Worm (Caenorhabditis elegans): ENCODE results near the gene str-121.
"Not testable (repeated sequence)": the region's sequence is repeated elsewhere in the genome, so short reads cannot be mapped to it uniquely, and the experiment has no call there.

str-121 gene

ce11 chrV:216847-217246 lies 37.6 kb downstream of the str-121 start, which contains the start of gene srh-78:
Gene srh-78 (plus strand): TSS chrV:217147.
- TF ChIP-seq tbx-2 (tag; optimal IDR thresholded peaks at IDR 0.05) (no peak), lin-39 (tag; optimal IDR thresholded peaks at IDR 0.05) (no peak), pqm-1 (tag; optimal IDR thresholded peaks at IDR 0.05) (no peak), zag-1 (tag; optimal IDR thresholded peaks at IDR 0.05) (no peak)

ce11 chrV:215697-216096 lies 38.8 kb downstream of the str-121 start:
- TF ChIP-seq nhr-23 (tag; optimal IDR thresholded peaks at IDR 0.05): no peak
- no peak for TF ChIP-seq elt-1 (tag; optimal IDR thresholded peaks at IDR 0.05)
- no peak for TF ChIP-seq mdl-1 (tag; optimal IDR thresholded peaks at IDR 0.05)
- no peak for TF ChIP-seq R02D3.7 (tag; optimal IDR thresholded peaks at IDR 0.05)
- TF ChIP-seq ama-1 (optimal IDR thresholded peaks at IDR 0.05): no peak
- no peak for TF ChIP-seq nfya-1 (tag; optimal IDR thresholded peaks at IDR 0.05; ENCODE audit: insufficient read depth)
- no peak for TF ChIP-seq lsy-12 (tag; optimal IDR thresholded peaks at IDR 0.05)
- TF ChIP-seq elt-2 (tag; optimal IDR thresholded peaks at IDR 0.05): no peak
- TF ChIP-seq ceh-9 (tag; optimal IDR thresholded peaks at IDR 0.05): no peak
- TF ChIP-seq tbx-2 (tag; optimal IDR thresholded peaks at IDR 0.05): no peak
- no peak for TF ChIP-seq sea-2 (GFP tag; optimal IDR thresholded peaks at IDR 0.05)

DNA sequence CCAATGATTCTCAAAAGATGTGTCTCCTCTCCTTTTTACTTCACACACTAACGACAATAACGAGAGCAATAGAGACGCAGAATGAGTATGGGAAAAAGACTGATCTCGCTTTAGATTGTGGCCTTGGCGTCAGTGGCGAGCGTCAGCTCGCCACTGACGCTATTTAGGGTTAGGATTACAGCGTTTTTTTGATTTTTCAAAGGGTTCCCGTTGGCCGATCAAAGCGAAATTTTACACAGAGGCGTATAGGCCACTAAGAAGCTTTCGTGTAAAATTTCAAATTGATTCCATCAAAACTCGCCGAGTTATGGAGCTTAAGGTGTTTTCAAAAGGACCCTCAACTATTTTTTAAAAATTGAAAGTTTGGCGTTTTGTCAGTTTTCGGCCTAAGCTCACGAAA lies 41.8 kb downstream of the str-121 start, which contains the start of gene DC2.5:
TSS of gene DC2.5 (minus strand) at position 101 of the 400 bp plus-strand sequence.
- TF ChIP-seq ama-1 (optimal IDR thresholded peaks at IDR 0.05); fos-1 (tag; optimal IDR thresholded peaks at IDR 0.05); mdl-1 (tag; optimal IDR thresholded peaks at IDR 0.05): not testable (repeated sequence)

- TF ChIP-seq elt-2 (tag; optimal IDR thresholded peaks at IDR 0.05): peak; percentile 47
- peak; percentile 31 for TF ChIP-seq pqm-1 (tag; optimal IDR thresholded peaks at IDR 0.05)
- no peak for TF ChIP-seq nhr-237 (tag; optimal IDR thresholded peaks at IDR 0.05)
- TF ChIP-seq fkh-10 (GFP tag; optimal IDR thresholded peaks at IDR 0.05): no peak
Measured at ce11 chrV:211388-212168, 42.9 kb downstream of the str-121 start.

DNA sequence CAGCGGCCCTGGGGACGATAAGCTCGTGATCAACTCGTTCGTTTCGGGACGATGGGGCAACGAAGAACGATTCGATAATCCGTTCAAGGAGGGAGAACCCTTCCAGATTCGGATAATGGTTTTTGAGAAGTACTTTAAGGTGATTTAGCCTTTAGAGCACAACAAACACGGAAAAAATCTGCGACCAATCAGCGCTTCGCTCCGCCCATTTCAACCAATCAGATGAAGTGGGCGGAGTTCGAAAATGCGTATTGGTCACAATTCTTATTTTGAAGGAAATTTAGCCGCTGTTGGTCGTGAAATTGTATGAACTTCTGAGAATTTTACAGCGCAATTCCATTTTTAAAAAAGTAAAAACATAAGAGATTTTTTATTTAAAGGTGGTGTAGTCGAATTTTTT lies 47.7 kb downstream of the str-121 start:
- TF ChIP-seq aly-2 (tag; optimal IDR thresholded peaks at IDR 0.05): no peak
- no peak for TF ChIP-seq ama-1 (optimal IDR thresholded peaks at IDR 0.05)
- peak; percentile 92 for TF ChIP-seq nfya-1 (tag; optimal IDR thresholded peaks at IDR 0.05; ENCODE audit: insufficient read depth)
- TF ChIP-seq ceh-82 (tag; optimal IDR thresholded peaks at IDR 0.05): no peak

ce11 chrV:203855-204432 lies 50.5 kb downstream of the str-121 start, which contains the start of gene lec-12:
Gene lec-12 (plus strand): TSS chrV:204382.
- TF ChIP-seq pqm-1 (tag; optimal IDR thresholded peaks at IDR 0.05) (peak; percentile 23), eor-1 (tag; optimal IDR thresholded peaks at IDR 0.05) (no peak), nfya-1 (tag; optimal IDR thresholded peaks at IDR 0.05; ENCODE audit: insufficient read depth) (peak; percentile 33), nhr-77 (tag; optimal IDR thresholded peaks at IDR 0.05) (no peak), ceh-16 (tag; optimal IDR thresholded peaks at IDR 0.05) (no peak), unc-39 (tag; optimal IDR thresholded peaks at IDR 0.05) (no peak), jun-1 (tag; optimal IDR thresholded peaks at IDR 0.05) (peak; percentile 22), aly-2 (tag; optimal IDR thresholded peaks at IDR 0.05) (no peak), mdl-1 (tag; optimal IDR thresholded peaks at IDR 0.05) (no peak), ceh-28 (tag; optimal IDR thresholded peaks at IDR 0.05) (no peak), fkh-10 (GFP tag; optimal IDR thresholded peaks at IDR 0.05) (no peak), elt-2 (tag; optimal IDR thresholded peaks at IDR 0.05) (peak; percentile 13), pha-4 (tag; optimal IDR thresholded peaks at IDR 0.05) (peak; percentile 95), egl-27 (tag; optimal IDR thresholded peaks at IDR 0.05) (no peak)
